Worm (Caenorhabditis elegans) whole organism, young adult: Measurements from ENCODE around the gene srx-73.
A peak's percentile ranks its signal among the peaks of the same experiment; 100 is the strongest.

Source experiments
- B0019.2 ChIP-seq: fragments of 200-800 bp; sonication (Bioruptor generic); conservative IDR thresholded peaks from 2 replicates; pipeline ENCODE4 v1.3.6; 2022; ENCODE audit warnings: missing genetic modification reagents, missing genetic modification characterization, missing compliant biosample characterization
- C17E4.6 ChIP-seq: fragments of 200-800 bp; sonication (Bioruptor generic); IDR thresholded peaks from 2 replicates; pipeline ENCODE4 v1.3.6; 2022; ENCODE audit warnings: missing genetic modification reagents, missing genetic modification characterization, missing compliant biosample characterization
- F23B12.7 ChIP-seq: sonication (generic microtip); optimal IDR thresholded peaks from 2 replicates; lab custom pipeline; 2017; ENCODE audit warnings: missing genetic modification characterization, mild to moderate bottlenecking, missing compliant biosample characterization, antibody characterized with exemption, moderate library complexity; ENCODE audit not compliant: insufficient read depth
- F33H1.4 ChIP-seq: fragments of 200-800 bp; sonication (Bioruptor generic); IDR thresholded peaks from 2 replicates; pipeline ENCODE4 v1.3.6; 2022; ENCODE audit warnings: missing genetic modification reagents, missing genetic modification characterization, missing compliant biosample characterization
- F39B2.1 ChIP-seq: fragments of 200-800 bp; sonication (Bioruptor generic); IDR thresholded peaks from 2 replicates; pipeline ENCODE4 v1.3.6; 2022; ENCODE audit warnings: missing genetic modification reagents, missing genetic modification characterization, missing compliant biosample characterization
- F55B11.4 ChIP-seq: sonication (generic microtip); optimal IDR thresholded peaks from 2 replicates; lab custom pipeline; 2016; ENCODE audit warnings: missing compliant biosample characterization, missing genetic modification characterization, borderline replicate concordance; ENCODE audit not compliant: insufficient read depth
- T07F8.4 ChIP-seq: sonication (generic microtip); optimal IDR thresholded peaks from 2 replicates; lab custom pipeline; 2016; ENCODE audit warnings: mild to moderate bottlenecking, missing genetic modification characterization, moderate library complexity, missing compliant biosample characterization
- T26A5.8 ChIP-seq: sonication (generic microtip); optimal IDR thresholded peaks from 2 replicates; lab custom pipeline; 2016; ENCODE audit warnings: missing genetic modification characterization, missing compliant biosample characterization
- Y53G8AR.9 ChIP-seq: fragments of 200-800 bp; sonication (Bioruptor generic); conservative IDR thresholded peaks from 2 replicates; pipeline ENCODE4 v1.3.6; 2022; ENCODE audit warnings: missing genetic modification reagents, missing genetic modification characterization, missing compliant biosample characterization
- aptf-3 ChIP-seq: fragments of 200-800 bp; sonication (Bioruptor generic); IDR thresholded peaks from 2 replicates; pipeline ENCODE4 v1.3.6; 2022; ENCODE audit warnings: missing genetic modification characterization, missing compliant biosample characterization
- attf-6 ChIP-seq: fragments of 200-800 bp; sonication (Bioruptor generic); IDR thresholded peaks from 2 replicates; pipeline ENCODE4 v1.3.6; 2022; ENCODE audit warnings: missing genetic modification reagents, missing genetic modification characterization, missing compliant biosample characterization
- cebp-2 ChIP-seq: fragments of 200-800 bp; sonication (Bioruptor generic); IDR thresholded peaks from 2 replicates; pipeline ENCODE4 v1.3.6; 2022; ENCODE audit warnings: missing genetic modification characterization, missing compliant biosample characterization
- ceh-91 ChIP-seq: fragments of 200-800 bp; sonication (Bioruptor generic); IDR thresholded peaks from 2 replicates; pipeline ENCODE4 v1.3.6; 2022; ENCODE audit warnings: missing genetic modification reagents, missing genetic modification characterization, missing compliant biosample characterization
- dox-1 ChIP-seq: fragments of 200-800 bp; sonication (Bioruptor generic); IDR thresholded peaks from 2 replicates; pipeline ENCODE4 v1.3.6; 2022; ENCODE audit warnings: missing genetic modification reagents, missing genetic modification characterization, missing compliant biosample characterization
- egrh-3 ChIP-seq: fragments of 200-800 bp; sonication (Bioruptor generic); IDR thresholded peaks from 2 replicates; pipeline ENCODE4 v1.3.6; 2022; ENCODE audit warnings: missing genetic modification reagents, missing genetic modification characterization, missing compliant biosample characterization
- hlh-12 ChIP-seq: sonication (generic microtip); optimal IDR thresholded peaks from 2 replicates; lab custom pipeline; 2016; ENCODE audit warnings: missing genetic modification characterization, missing compliant biosample characterization
- hsf-1 ChIP-seq: fragments of 200-800 bp; sonication (Bioruptor generic); IDR thresholded peaks from 2 replicates; pipeline ENCODE4 v1.3.6; 2022; ENCODE audit warnings: missing genetic modification reagents, missing genetic modification characterization, missing compliant biosample characterization
- lin-40 ChIP-seq: sonication (generic microtip); optimal IDR thresholded peaks from 2 replicates; lab custom pipeline; 2016; ENCODE audit warnings: missing genetic modification characterization, mild to moderate bottlenecking, missing compliant biosample characterization, missing genotype, missing genetic modification reagents
- lsy-27 ChIP-seq: sonication (generic microtip); optimal IDR thresholded peaks from 2 replicates; lab custom pipeline; 2017; ENCODE audit warnings: missing genetic modification characterization, mild to moderate bottlenecking, missing compliant biosample characterization, antibody characterized with exemption, missing genotype, borderline replicate concordance; ENCODE audit not compliant: insufficient read depth
- madf-6 ChIP-seq: fragments of 200-800 bp; sonication (Bioruptor generic); IDR thresholded peaks from 2 replicates; pipeline ENCODE4 v1.3.6; 2022; ENCODE audit warnings: missing genetic modification reagents, missing genetic modification characterization, missing compliant biosample characterization
- madf-8 ChIP-seq: fragments of 200-800 bp; sonication (Bioruptor generic); conservative IDR thresholded peaks from 2 replicates; pipeline ENCODE4 v1.3.6; 2022; ENCODE audit warnings: missing genetic modification reagents, missing genetic modification characterization, missing compliant biosample characterization
- mcd-1 ChIP-seq: fragments of 200-800 bp; sonication (Bioruptor generic); IDR thresholded peaks from 2 replicates; pipeline ENCODE4 v1.3.6; 2022; ENCODE audit warnings: missing genetic modification reagents, missing genetic modification characterization, missing compliant biosample characterization
- mel-28 ChIP-seq: sonication (generic microtip); optimal IDR thresholded peaks from 2 replicates; lab custom pipeline; 2016; ENCODE audit warnings: borderline replicate concordance, mild to moderate bottlenecking, missing genetic modification characterization, missing compliant biosample characterization
- mxl-1 ChIP-seq: sonication (generic microtip); optimal IDR thresholded peaks from 2 replicates; lab custom pipeline; 2016; ENCODE audit warnings: missing genetic modification characterization, missing compliant biosample characterization
- nhr-27 ChIP-seq: fragments of 200-800 bp; sonication (Bioruptor generic); optimal IDR thresholded peaks from 2 replicates; lab custom pipeline; 2018; ENCODE audit warnings: mild to moderate bottlenecking, missing genetic modification characterization, moderate library complexity, missing compliant biosample characterization
- nhr-80 ChIP-seq: sonication (generic microtip); optimal IDR thresholded peaks from 2 replicates; lab custom pipeline; 2016; ENCODE audit warnings: missing genetic modification characterization, missing compliant biosample characterization
- nhr-90 ChIP-seq: sonication (generic microtip); optimal IDR thresholded peaks from 2 replicates; lab custom pipeline; 2016; ENCODE audit warnings: missing genotype, mild to moderate bottlenecking, missing genetic modification characterization, missing compliant biosample characterization
- sea-2 ChIP-seq: fragments of 200-800 bp; sonication (Bioruptor generic); IDR thresholded peaks from 2 replicates; pipeline ENCODE4 v1.3.6; 2022; ENCODE audit warnings: missing genetic modification characterization, missing compliant biosample characterization
- somi-1 ChIP-seq: fragments of 200-800 bp; sonication (Bioruptor generic); optimal IDR thresholded peaks from 2 replicates; lab custom pipeline; 2018; ENCODE audit warnings: mild to moderate bottlenecking, missing genetic modification characterization, missing compliant biosample characterization
- sptf-2 ChIP-seq: fragments of 200-800 bp; sonication (Bioruptor generic); optimal IDR thresholded peaks from 2 replicates; lab custom pipeline; 2018; ENCODE audit warnings: mild to moderate bottlenecking, missing genetic modification characterization, missing compliant biosample characterization
- zfh-2 ChIP-seq: fragments of 200-800 bp; sonication (Bioruptor generic); conservative IDR thresholded peaks from 2 replicates; pipeline ENCODE4 v1.3.6; 2022; ENCODE audit warnings: missing genetic modification reagents, missing genetic modification characterization, missing compliant biosample characterization
- zim-3 ChIP-seq: sonication (generic microtip); optimal IDR thresholded peaks from 2 replicates; lab custom pipeline; 2017; ENCODE audit warnings: mild to moderate bottlenecking, missing genetic modification characterization, moderate library complexity, missing compliant biosample characterization
- ztf-26 ChIP-seq: sonication (generic microtip); optimal IDR thresholded peaks from 2 replicates; lab custom pipeline; 2017; ENCODE audit warnings: missing genetic modification characterization, missing compliant biosample characterization

Gene srx-73

ce11 chrV:4653093-4653492 is 12.5 kb downstream of the srx-73 start:
- TF ChIP-seq C17E4.6 (GFP tag; lab: Robert Waterston, UW) (no peak), zfh-2 (GFP tag; lab: Robert Waterston, UW) (peak; percentile 94), sea-2 (no peak), egrh-3 (GFP tag; lab: Robert Waterston, UW) (peak; percentile 94), dox-1 (GFP tag; lab: Robert Waterston, UW) (0 out of 2 replicates have a peak, but pooled peaks have one; percentile 41), lin-40 (peak; percentile 12), ztf-26 (tag; lab: Kevin White, UChicago) (peak; percentile 31)

ce11 chrV:4651480-4651879 is 14.1 kb downstream of the srx-73 start:
- TF ChIP-seq nhr-80 (tag; lab: Kevin White, UChicago): peak; percentile 17
- no peak for TF ChIP-seq F55B11.4 (tag; lab: Kevin White, UChicago)
- TF ChIP-seq ztf-26 (tag; lab: Kevin White, UChicago): peak; percentile 16

- TF ChIP-seq Y53G8AR.9 (no peak), cebp-2 (GFP tag; lab: Robert Waterston, UW) (0 out of 2 replicates have a peak, but pooled peaks have one; percentile 70), mel-28 (tag; lab: Kevin White, UChicago) (no peak), hsf-1 (GFP tag; lab: Robert Waterston, UW) (0 out of 2 replicates have a peak, but pooled peaks have one; percentile 7), B0019.2 (GFP tag; lab: Robert Waterston, UW) (no peak), F39B2.1 (GFP tag; lab: Robert Waterston, UW) (no peak), zim-3 (tag; lab: Kevin White, UChicago) (no peak), ztf-26 (tag; lab: Kevin White, UChicago) (no peak), mcd-1 (GFP tag; lab: Robert Waterston, UW) (0 out of 2 replicates have a peak, but pooled peaks have one; percentile 13), somi-1 (GFP tag; lab: Kevin White, UChicago) (no peak), F23B12.7 (tag; lab: Kevin White, UChicago) (no peak), nhr-90 (tag; lab: Kevin White, UChicago) (no peak), zfh-2 (GFP tag; lab: Robert Waterston, UW) (peak; percentile 57; the same call in 1 of the 2 replicates), T07F8.4 (tag; lab: Kevin White, UChicago) (no peak), nhr-27 (no peak)
- TF ChIP-seq, all 124 proteins: peak for 4
These were observed 15.7 kb downstream of the srx-73 start for ce11 chrV:4649649-4650384.

- no peak for TF ChIP-seq T26A5.8 (tag; lab: Kevin White, UChicago)
- TF ChIP-seq F33H1.4 (GFP tag; lab: Robert Waterston, UW): no peak
- TF ChIP-seq ceh-91 (GFP tag; lab: Robert Waterston, UW): no peak
- TF ChIP-seq lsy-27: no peak
- TF ChIP-seq B0019.2 (GFP tag; lab: Robert Waterston, UW): no peak
- TF ChIP-seq hlh-12 (tag; lab: Kevin White, UChicago): no peak
- no peak for TF ChIP-seq mxl-1 (tag; lab: Kevin White, UChicago)
- TF ChIP-seq madf-8 (GFP tag; lab: Robert Waterston, UW): no peak
- no peak for TF ChIP-seq attf-6 (GFP tag; lab: Robert Waterston, UW)
- no peak for TF ChIP-seq aptf-3
- no peak for TF ChIP-seq sptf-2
- no peak for TF ChIP-seq madf-6 (GFP tag; lab: Robert Waterston, UW)
- TF ChIP-seq, all 124 proteins: peak for 0
These were observed 17.0 kb downstream of the srx-73 start, which contains the start of gene F41F3.8 for ce11 chrV:4648527-4648926. Gene F41F3.8, plus strand, starts transcription at chrV:4648827.
